Worm (Caenorhabditis elegans) whole organism, dauer: Measurements from ENCODE around the gene str-206.

Experiments used
- unc-62 ChIP-seq: sonication (generic microtip); optimal IDR thresholded peaks from 2 replicates; lab custom pipeline; 2017; ENCODE audit warnings: missing biosample characterization, missing genetic modification reagents, missing genetic modification characterization

str-206 gene

DNA sequence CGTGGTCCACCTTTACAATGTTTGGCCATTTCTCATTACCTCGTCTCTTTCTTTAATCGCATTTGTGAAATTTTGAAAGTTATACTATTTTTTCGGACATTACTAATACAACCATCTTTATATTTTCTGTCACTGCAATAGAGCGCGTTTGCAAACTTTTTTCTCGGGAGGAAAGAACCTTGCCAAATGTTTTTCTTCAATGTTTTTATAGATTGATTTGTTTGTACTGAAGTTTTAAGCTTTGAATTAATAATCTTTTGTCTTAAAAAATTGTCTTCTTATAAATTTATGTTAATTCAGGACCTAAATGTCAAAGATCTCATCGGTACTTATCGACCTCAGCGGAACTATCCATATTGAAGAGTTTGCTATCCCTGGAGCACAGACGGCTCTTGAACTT, 16.9 kb downstream of the str-206 start, which contains the start of gene K08B12.3:
K08B12.3 (plus strand) TSS at position 301 of the 400 bp plus-strand sequence.
- TF ChIP-seq unc-62 (GFP tag; lab: Kevin White, UChicago): no peak

DNA sequence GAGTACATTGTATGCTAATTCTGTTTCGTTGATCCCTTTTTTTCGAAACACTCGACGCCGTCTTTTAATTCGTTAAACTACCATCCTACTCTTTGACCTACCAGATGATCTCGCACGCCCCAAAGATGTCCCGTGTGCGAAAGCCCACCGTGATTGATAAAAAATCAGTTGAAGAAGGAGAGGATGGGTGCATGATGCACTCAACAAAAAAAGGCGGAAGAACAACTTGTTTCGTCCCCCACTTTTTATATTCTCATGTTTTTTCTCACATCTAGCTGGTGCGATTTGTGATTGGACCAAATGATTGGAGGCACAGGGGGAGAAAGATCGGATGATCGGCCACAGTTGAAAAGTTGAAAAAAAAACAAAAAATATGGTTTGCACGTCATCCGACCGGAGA, 20.4 kb downstream of the str-206 start:
- no peak for TF ChIP-seq unc-62 (GFP tag; lab: Kevin White, UChicago)

DNA sequence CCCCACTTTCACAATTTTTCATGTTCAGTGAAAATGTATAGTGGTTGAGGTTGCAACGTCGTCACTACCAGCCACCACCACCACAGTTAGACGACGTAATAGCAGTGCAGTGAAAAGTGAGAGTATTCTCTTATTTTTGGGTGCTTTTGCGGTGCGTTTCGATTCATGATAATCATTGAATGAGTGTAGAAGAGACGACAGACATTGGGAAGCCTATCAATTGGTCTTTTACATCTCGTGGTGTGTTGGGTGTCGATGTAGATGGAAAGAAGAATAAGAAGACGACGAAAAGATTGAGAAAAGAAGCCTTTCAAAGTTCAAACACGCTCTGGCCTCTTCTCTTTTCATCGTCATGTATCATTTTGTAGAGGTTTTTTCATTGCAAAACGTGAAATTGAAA, 21.9 kb downstream of the str-206 start:
- no peak for TF ChIP-seq unc-62 (GFP tag; lab: Kevin White, UChicago)

DNA sequence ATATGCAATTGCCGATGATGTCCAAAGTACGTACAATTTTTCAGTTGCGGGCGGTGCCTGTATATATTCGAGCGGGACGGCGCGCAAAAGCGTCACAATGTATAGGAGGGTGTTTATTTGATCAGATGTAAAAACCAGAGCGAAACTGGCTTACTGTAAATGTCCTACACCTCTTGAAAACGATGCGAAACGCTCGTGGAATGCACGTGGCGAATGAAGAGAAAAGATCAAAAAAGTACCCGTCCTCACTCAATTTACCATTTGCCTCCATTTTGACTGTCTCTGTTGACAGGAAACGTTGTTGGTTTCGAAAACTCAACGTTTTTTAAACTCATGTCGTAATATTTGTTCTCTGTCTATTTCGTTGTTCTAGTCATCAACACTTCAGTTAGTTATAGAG, 22.8 kb downstream of the str-206 start:
- TF ChIP-seq unc-62 (GFP tag; lab: Kevin White, UChicago): no peak

DNA sequence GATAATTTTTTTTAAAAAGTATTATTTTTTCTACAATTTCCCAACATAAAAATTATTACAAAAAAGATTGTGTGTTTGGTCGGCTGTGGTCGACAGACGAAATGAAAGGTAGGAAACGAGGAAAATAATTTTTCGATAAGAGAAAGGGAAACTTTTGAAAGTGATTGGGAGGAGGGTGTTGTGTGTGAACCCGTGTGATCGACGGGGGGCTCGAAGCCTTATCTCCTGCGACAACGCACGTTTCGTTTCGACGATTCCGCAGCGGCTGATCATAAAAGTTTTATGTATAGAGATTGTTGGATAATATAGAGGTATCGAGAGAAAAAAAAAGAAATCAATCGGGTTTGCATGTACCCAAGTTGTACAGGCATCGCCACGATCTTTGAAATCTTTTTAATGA, 25.3 kb downstream of the str-206 start:
- TF ChIP-seq unc-62 (GFP tag; lab: Kevin White, UChicago): no peak

DNA sequence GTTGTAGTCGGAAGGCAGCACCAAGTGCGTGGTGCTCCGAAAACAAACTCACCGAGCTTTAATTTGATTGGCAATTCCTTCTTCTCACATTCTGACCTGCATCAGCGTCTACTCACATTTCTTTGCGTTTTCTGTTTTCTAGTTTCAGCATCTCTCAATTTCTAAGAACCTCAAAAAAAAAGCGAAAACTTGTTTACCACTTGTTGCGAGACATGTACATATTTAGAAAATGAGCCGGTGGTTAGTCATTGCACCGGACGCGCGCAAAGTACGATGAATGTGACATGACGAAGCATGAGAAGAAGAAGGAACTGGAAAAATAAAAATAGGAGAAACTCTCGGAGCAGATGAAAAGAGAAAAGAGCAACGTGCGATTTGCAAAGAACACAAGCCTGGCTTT, 26.7 kb downstream of the str-206 start:
- TF ChIP-seq unc-62 (GFP tag; lab: Kevin White, UChicago): no peak

DNA sequence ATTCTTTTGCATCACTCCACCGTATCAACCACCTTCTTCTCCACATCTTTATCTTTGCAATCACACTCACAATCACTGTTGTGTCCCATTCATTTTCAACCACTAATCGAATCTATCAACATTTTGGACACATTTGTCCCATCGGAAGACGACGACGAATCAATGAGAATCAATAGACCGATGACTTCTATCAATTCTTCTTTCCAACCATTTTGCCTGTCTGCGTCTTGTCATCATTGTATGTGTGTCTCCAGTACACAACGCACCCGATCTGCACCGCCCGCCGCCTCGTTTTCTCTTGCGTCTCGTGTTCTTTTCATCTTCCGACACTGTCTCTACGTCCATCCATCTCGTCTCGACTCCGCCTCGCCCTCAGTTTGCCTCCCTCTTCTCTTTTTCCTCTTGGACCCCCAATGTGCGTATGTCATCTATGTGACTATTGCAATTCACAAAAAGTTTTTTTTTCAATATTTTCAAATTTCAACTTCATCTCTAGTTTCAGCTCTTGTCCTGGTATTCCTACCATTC, 28.6 kb downstream of the str-206 start, which contains the start of gene dmd-7:
dmd-7 (plus strand) TSS at position 478 of the 528 bp plus-strand sequence.
- no peak for TF ChIP-seq unc-62 (GFP tag; lab: Kevin White, UChicago)

DNA sequence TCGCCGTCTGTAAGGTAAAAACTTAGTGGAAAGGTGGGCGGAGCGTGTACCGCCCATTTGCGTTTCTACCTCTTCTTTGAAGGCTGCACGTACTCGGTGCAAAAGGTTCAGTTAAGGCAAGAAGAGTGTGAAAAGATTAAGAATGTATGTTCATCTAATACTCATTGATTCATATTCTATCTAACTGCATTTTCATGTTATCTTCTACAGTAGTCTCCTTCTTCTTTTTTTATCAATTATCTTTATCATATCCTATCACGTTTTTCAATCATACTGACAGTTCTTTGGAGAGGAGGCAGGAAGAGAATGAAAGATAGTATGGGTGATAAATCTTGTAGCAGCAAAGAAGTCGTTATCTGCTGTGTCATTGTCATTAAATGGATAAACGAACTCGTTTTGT, 29.5 kb downstream of the str-206 start:
- TF ChIP-seq unc-62 (GFP tag; lab: Kevin White, UChicago): no peak

DNA sequence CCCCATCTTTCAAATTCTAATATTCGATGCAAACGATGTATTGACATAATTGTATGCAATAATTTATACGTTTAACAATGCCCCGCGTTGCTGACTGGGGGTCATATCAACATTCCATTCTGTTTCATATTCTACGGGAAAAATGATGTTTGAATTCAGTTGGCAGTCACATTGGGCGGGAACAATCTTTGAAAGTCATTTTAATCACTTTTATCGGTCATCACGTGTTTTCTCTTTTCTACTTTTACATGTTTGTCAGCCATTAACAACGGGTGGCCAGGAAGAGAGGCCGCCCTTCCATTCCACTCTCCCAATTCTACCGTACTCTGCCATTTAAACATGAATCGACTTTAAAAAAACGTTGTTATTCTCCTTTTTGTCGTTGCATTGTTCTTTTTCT, 30.8 kb downstream of the str-206 start:
- TF ChIP-seq unc-62 (GFP tag; lab: Kevin White, UChicago): no peak

DNA sequence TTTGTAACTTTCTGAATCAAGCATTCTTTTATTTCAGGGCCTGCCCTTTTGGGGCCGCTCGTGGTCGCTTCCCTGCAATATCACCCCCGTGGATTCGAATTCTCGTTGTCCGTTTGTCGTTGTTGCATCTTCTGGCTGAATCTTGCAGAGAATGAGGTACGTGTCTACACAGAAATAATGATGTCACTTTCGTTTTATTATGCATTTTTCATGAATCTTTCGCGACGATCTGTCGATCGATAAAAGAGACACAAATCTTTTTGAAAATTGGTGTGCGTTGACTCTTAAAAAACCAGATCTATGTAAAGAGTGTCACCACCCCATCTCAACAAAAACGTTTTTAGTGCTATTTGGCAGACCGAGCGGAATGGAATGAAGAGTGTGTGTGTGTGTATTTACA, 31.2 kb downstream of the str-206 start:
- no peak for TF ChIP-seq unc-62 (GFP tag; lab: Kevin White, UChicago)

DNA sequence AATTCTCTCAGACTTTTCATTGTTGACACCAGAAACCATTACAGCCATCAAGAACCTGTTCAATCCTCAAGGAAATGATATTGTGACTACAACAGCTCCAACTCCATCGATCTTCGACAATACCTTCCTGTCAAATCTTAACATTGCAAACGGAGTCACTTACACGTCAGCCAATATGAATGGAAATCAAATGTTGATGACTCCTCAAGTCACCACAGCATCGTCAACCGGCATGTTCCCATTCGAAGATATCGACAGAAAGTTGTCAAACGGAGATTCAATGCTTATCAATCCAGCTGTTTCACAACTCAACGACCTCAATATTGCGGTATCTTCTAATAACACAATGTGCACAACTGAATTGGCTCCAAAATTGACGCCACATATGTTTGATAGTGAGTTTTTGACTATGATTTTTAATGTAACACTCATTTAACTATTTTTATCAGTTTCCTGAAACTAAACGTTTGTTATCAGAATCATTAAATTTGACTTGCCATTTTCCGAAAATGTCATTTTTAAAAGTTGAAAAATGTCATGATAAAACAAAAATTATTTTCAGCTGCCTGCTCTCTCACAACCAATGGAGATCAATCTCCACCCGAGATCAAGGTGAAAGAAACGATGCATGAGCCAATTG, 33.1 kb downstream of the str-206 start:
- no peak for TF ChIP-seq unc-62 (GFP tag; lab: Kevin White, UChicago)

DNA sequence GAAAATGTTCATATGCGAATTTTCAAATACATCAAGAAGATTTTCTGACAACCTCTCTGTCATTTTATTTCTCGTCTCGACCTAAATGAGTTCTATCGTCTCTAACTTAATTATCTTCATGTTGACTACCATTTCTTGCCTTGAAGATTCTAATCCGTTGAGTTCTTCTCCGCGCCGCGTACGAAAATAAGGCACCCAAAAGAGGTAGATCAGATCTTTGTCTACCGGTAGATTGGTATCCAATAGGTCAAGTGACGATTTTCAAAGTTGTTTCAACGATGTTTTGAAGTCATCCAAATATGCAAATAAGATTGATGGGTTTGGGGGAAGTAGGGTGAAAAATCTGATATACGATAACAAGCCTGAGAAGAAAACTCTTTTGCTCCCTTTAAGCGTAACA, 36.0 kb downstream of the str-206 start:
- TF ChIP-seq unc-62 (GFP tag; lab: Kevin White, UChicago): no peak

DNA sequence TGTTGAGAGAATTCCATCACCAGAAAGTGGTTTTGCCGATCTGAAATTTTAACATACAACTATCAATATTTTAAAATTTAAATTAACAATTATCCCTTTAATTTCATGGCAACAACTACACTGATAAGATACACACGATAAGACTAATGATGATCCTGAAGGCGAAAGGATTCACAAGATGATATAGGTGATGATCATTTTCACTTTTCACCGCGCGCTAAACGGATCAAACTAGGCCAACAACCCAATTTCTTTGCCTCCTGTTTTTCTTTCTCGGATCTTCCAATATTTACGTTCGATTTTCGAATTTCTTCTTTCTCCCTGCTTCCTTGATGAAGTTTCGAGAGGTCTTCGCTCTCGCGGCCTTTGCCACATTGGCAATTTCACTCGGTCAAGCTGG, 41.2 kb downstream of the str-206 start, which contains the start of gene K08B12.1:
K08B12.1 (plus strand) TSS at position 229 of the 400 bp plus-strand sequence.
- TF ChIP-seq unc-62 (GFP tag; lab: Kevin White, UChicago): no peak

DNA sequence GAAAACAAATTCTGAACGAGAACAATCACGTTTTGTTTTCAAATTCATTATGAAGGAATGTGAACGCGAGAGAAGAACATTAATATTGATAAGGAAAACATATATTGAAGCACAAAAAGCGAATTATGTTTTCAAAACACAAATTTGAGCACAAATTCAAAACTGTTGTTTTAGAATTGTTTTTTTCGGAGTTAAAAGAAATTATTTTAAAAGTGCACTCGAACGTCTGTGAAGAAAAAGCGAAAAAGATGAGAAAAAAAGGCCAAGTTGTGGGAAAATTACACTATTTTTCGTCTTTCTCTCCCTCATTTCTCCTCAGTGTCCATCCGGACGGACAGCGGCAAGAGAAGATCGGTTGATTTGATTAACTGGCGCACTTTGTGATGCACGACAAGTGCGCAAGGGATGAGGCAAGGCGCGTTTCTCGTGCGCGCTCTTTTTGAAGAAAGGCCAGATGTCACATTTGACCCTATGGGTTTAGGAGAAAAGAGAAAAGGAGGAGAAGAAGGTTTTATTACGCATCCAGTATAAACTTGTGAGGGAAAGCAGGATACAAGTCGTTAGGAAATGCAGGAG, 49.4 kb downstream of the str-206 start, which contains the start of gene mrck-1:
mrck-1 (minus strand) TSS at position 51 of the 576 bp plus-strand sequence.
- TF ChIP-seq unc-62 (GFP tag; lab: Kevin White, UChicago): no peak

DNA sequence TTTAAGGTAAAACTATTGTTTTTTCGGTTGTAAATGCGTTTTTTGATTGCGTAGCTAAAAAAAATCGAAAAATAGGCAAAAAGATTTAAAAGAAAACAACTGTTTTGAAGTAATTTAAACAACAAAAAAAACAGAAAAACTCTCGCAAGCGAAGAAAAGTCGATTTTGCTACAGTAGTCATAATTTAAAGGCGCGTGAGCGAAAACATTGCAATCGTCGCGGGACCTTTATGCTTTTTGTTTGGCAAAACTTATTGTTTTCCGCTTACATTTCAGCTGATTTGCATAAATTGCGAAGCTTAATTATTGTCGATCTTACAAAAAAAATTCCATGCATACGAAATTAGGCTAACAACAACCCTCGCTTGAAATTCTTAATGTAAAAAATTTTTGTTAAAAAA, 50.0 kb downstream of the str-206 start:
- no peak for TF ChIP-seq unc-62 (GFP tag; lab: Kevin White, UChicago)

DNA sequence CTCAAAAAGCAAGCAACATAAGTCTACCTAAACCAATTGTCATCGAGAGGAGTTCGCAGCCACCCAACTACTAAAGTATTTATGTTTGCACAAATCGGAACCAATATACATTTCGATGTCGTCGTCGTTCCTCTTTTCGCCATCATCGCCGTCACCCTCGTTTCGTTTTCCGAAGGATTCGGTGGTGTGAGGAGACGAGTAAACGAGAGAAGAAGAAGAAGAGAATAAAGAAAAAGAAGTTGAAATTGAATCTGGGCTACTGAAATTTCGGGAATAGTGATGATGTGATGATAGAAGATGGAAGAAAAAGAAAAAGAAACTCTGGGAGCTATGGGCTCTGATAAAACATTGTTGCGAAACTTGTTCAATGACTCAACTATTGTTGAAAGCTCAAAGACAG, 50.6 kb downstream of the str-206 start:
- no peak for TF ChIP-seq unc-62 (GFP tag; lab: Kevin White, UChicago)

DNA sequence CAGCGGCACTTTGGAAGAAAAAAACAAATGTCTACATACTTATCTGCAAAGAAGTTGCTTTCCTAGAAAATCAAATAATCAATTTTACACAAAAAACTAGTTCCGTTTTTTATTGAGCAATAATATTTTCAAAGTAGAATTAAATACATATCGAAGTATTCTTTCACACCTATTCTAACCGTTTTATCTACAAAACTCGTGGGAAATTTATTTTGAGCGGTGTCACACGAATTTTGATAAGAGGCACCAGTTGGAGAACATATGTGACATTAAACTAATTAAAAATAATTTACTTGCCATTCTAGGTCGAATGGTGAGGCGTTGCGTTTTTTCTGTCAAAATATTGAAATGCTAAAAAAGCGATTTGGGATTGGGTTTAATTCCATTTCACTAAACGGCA, 51.0 kb downstream of the str-206 start:
- no peak for TF ChIP-seq unc-62 (GFP tag; lab: Kevin White, UChicago)
